Worm (Caenorhabditis elegans) whole organism, L3 larva: ENCODE data around the gene rbm-28.

Source experiments
- R02D3.7 ChIP-seq: fragments of 150-350 bp; optimal IDR thresholded peaks from 2 replicates; lab custom pipeline; 2014; ENCODE audit warnings: missing biosample characterization, missing genetic modification characterization
- ZK546.5 ChIP-seq: sonication (generic microtip); optimal IDR thresholded peaks from 2 replicates; lab custom pipeline; 2017; ENCODE audit warnings: missing biosample characterization, missing genetic modification characterization
- aly-2 ChIP-seq: fragments of 150-350 bp; optimal IDR thresholded peaks from 2 replicates; lab custom pipeline; 2014; ENCODE audit warnings: missing biosample characterization, missing genetic modification characterization
- ama-1 ChIP-seq: fragments of 150-350 bp; optimal IDR thresholded peaks from 2 replicates; lab custom pipeline; 2018
- ceh-28 ChIP-seq: fragments of 150-350 bp; optimal IDR thresholded peaks from 2 replicates; lab custom pipeline; 2014; ENCODE audit warnings: missing biosample characterization, missing genetic modification reagents, missing genetic modification characterization
- ceh-82 ChIP-seq: fragments of 150-350 bp; optimal IDR thresholded peaks from 2 replicates; lab custom pipeline; 2014; ENCODE audit warnings: missing biosample characterization, missing genetic modification characterization
- ceh-9 ChIP-seq: sonication (generic microtip); optimal IDR thresholded peaks from 2 replicates; lab custom pipeline; 2018; ENCODE audit warnings: missing biosample characterization, missing genetic modification characterization
- daf-12 ChIP-seq: fragments of 150-350 bp; optimal IDR thresholded peaks from 2 replicates; lab custom pipeline; 2014; ENCODE audit warnings: missing biosample characterization, missing genetic modification reagents, missing genetic modification characterization
- egl-5 ChIP-seq: fragments of 150-350 bp; optimal IDR thresholded peaks from 2 replicates; lab custom pipeline; 2017; ENCODE audit warnings: missing biosample characterization, missing genetic modification reagents, missing genetic modification characterization, inconsistent platforms
- elt-1 ChIP-seq: fragments of 150-350 bp; optimal IDR thresholded peaks from 2 replicates; lab custom pipeline; 2014; ENCODE audit warnings: missing biosample characterization, missing genetic modification characterization
- elt-2 ChIP-seq: sonication (generic microtip); optimal IDR thresholded peaks from 2 replicates; lab custom pipeline; 2016; ENCODE audit warnings: missing genetic modification reagents, mild to moderate bottlenecking, missing genetic modification characterization, missing compliant biosample characterization
- elt-3 ChIP-seq, 3 experiments: fragments of 150-350 bp in 1 of 3; sonication (generic microtip) in 2 of 3; optimal IDR thresholded peaks; 2 replicates in 2 of 3; 4 replicates in 1 of 3; lab custom pipeline; 2014 to 2017; ENCODE audit warnings: missing biosample characterization in 3 of 3, missing genetic modification characterization in 3 of 3
- eor-1 ChIP-seq, 2 experiments: fragments of 150-350 bp; optimal IDR thresholded peaks; 2 replicates each; lab custom pipeline; 2014 to 2018; ENCODE audit warnings: missing biosample characterization in 2 of 2, missing genetic modification characterization in 2 of 2
- fkh-10 ChIP-seq: sonication (generic microtip); optimal IDR thresholded peaks from 2 replicates; lab custom pipeline; 2017; ENCODE audit warnings: missing biosample characterization, missing genetic modification reagents, missing genetic modification characterization
- fkh-2 ChIP-seq: fragments of 150-350 bp; optimal IDR thresholded peaks from 2 replicates; lab custom pipeline; 2014; ENCODE audit warnings: missing biosample characterization, missing genetic modification reagents, missing genetic modification characterization
- fos-1 ChIP-seq: fragments of 150-350 bp; optimal IDR thresholded peaks from 2 replicates; lab custom pipeline; 2014; ENCODE audit warnings: missing biosample characterization, missing genetic modification characterization
- hmg-11 ChIP-seq: sonication (generic microtip); optimal IDR thresholded peaks from 2 replicates; lab custom pipeline; 2016; ENCODE audit warnings: missing genetic modification characterization, missing compliant biosample characterization
- jun-1 ChIP-seq: fragments of 150-350 bp; optimal IDR thresholded peaks from 2 replicates; lab custom pipeline; 2014; ENCODE audit warnings: missing biosample characterization, missing genetic modification reagents, missing genetic modification characterization
- lin-15B ChIP-seq: fragments of 150-350 bp; optimal IDR thresholded peaks from 2 replicates; lab custom pipeline; 2014; ENCODE audit warnings: missing biosample characterization, missing genetic modification characterization
- lsy-12 ChIP-seq: sonication (generic microtip); optimal IDR thresholded peaks from 2 replicates; lab custom pipeline; 2016; ENCODE audit warnings: mild to moderate bottlenecking, missing genetic modification characterization, missing compliant biosample characterization
- mdl-1 ChIP-seq: fragments of 150-350 bp; optimal IDR thresholded peaks from 2 replicates; lab custom pipeline; 2014; ENCODE audit warnings: missing biosample characterization, missing genetic modification characterization
- mml-1 ChIP-seq: fragments of 150-350 bp; sonication (generic microtip); optimal IDR thresholded peaks from 3 replicates; lab custom pipeline; 2014; ENCODE audit warnings: missing biosample characterization, missing genetic modification characterization
- nfya-1 ChIP-seq: sonication (generic microtip); optimal IDR thresholded peaks from 2 replicates; lab custom pipeline; 2017; ENCODE audit warnings: missing genetic modification characterization, mild to moderate bottlenecking, missing compliant biosample characterization, antibody characterized with exemption, moderate library complexity; ENCODE audit not compliant: insufficient read depth
- nhr-11 ChIP-seq: fragments of 150-350 bp; optimal IDR thresholded peaks from 2 replicates; lab custom pipeline; 2014; ENCODE audit warnings: missing biosample characterization, missing genetic modification characterization
- nhr-12 ChIP-seq: fragments of 150-350 bp; optimal IDR thresholded peaks from 2 replicates; lab custom pipeline; 2014; ENCODE audit warnings: missing biosample characterization, missing genetic modification characterization
- nhr-23 ChIP-seq: fragments of 150-350 bp; optimal IDR thresholded peaks from 2 replicates; lab custom pipeline; 2014; ENCODE audit warnings: missing biosample characterization, missing genetic modification reagents, missing genetic modification characterization
- nhr-25 ChIP-seq: sonication (generic microtip); optimal IDR thresholded peaks from 2 replicates; lab custom pipeline; 2017; ENCODE audit warnings: missing biosample characterization, missing genetic modification characterization
- nhr-28 ChIP-seq: fragments of 150-350 bp; optimal IDR thresholded peaks from 2 replicates; lab custom pipeline; 2014; ENCODE audit warnings: missing biosample characterization, missing genetic modification characterization
- nhr-43 ChIP-seq: sonication (generic microtip); optimal IDR thresholded peaks from 2 replicates; lab custom pipeline; 2016; ENCODE audit warnings: mild to moderate bottlenecking, missing genetic modification characterization, missing compliant biosample characterization; ENCODE audit not compliant: poor library complexity, severe bottlenecking
- nhr-67 ChIP-seq: fragments of 150-350 bp; optimal IDR thresholded peaks from 2 replicates; lab custom pipeline; 2014; ENCODE audit warnings: missing biosample characterization, missing genetic modification characterization
- nhr-76 ChIP-seq: fragments of 150-350 bp; sonication (generic microtip); optimal IDR thresholded peaks from 5 replicates; lab custom pipeline; 2014; ENCODE audit warnings: missing biosample characterization, missing genetic modification characterization
- nhr-77 ChIP-seq: fragments of 150-350 bp; optimal IDR thresholded peaks from 2 replicates; lab custom pipeline; 2014; ENCODE audit warnings: missing biosample characterization, missing genetic modification characterization
- pha-4 ChIP-seq: fragments of 150-350 bp; optimal IDR thresholded peaks from 2 replicates; lab custom pipeline; 2014; ENCODE audit warnings: missing biosample characterization, missing genetic modification reagents, missing genetic modification characterization
- pqm-1 ChIP-seq: fragments of 150-350 bp; optimal IDR thresholded peaks from 2 replicates; lab custom pipeline; 2017; ENCODE audit warnings: missing biosample characterization, missing genetic modification characterization, inconsistent platforms
- sea-2 ChIP-seq: fragments of 150-350 bp; sonication (generic microtip); optimal IDR thresholded peaks from 4 replicates; lab custom pipeline; 2014; ENCODE audit warnings: missing biosample characterization, missing genetic modification reagents, missing genetic modification characterization
- skn-1 ChIP-seq: fragments of 150-350 bp; optimal IDR thresholded peaks from 2 replicates; lab custom pipeline; 2014; ENCODE audit warnings: missing biosample characterization, missing genetic modification characterization
- snpc-4 ChIP-seq: fragments of 150-350 bp; optimal IDR thresholded peaks from 2 replicates; lab custom pipeline; 2014; ENCODE audit warnings: missing biosample characterization, missing genetic modification characterization
- tbx-2 ChIP-seq: sonication (generic microtip); optimal IDR thresholded peaks from 2 replicates; lab custom pipeline; 2016; ENCODE audit warnings: mild to moderate bottlenecking, missing genetic modification characterization, missing compliant biosample characterization
- unc-62 ChIP-seq: fragments of 150-350 bp; sonication (generic microtip); optimal IDR thresholded peaks from 4 replicates; lab custom pipeline; 2014; ENCODE audit warnings: missing biosample characterization, missing genetic modification reagents, missing genetic modification characterization
- zag-1 ChIP-seq: fragments of 150-350 bp; optimal IDR thresholded peaks from 2 replicates; lab custom pipeline; 2014; ENCODE audit warnings: missing biosample characterization, missing genetic modification characterization
- ztf-11 ChIP-seq: fragments of 150-350 bp; optimal IDR thresholded peaks from 2 replicates; lab custom pipeline; 2014; ENCODE audit warnings: missing biosample characterization, missing genetic modification characterization
- ztf-4 ChIP-seq: fragments of 150-350 bp; optimal IDR thresholded peaks from 2 replicates; lab custom pipeline; 2014; ENCODE audit warnings: missing biosample characterization, missing genetic modification characterization

rbm-28 gene

ce11 chrII:14816086-14816485, 41.0 kb upstream of the rbm-28 start:
- TF ChIP-seq nhr-25 (tag; lab: Kevin White, UChicago) (peak; percentile 25), ceh-82 (tag; lab: Kevin White, UChicago) (no peak), zag-1 (tag; lab: Kevin White, UChicago) (no peak)

DNA sequence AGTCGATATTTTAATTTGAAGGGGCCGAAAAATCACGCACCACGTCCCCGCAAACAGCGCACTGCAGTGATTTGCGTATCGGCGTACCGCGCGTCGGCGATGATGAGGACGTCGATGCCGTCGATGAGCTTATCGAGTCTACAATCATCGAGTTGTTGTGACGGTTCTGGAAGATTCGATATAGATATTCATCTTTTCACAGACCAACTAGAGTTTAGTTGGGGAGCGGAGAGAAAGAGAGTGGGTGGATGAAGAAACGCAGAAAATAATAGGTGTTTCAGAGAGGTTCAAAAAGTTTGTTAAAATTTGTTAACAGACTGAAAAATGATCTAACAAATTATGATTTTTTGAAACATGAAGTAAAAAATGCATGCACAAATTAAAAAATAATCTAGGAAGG, 38.7 kb upstream of the rbm-28 start, which contains the start of gene nhr-61:
Gene nhr-61 (minus strand): TSS at position 168 of the 400 bp plus-strand sequence.
- TF ChIP-seq elt-1 (tag; lab: Kevin White, UChicago) (peak; percentile 47), aly-2 (no peak)
- TF ChIP-seq, all 47 proteins: peak for 1

DNA sequence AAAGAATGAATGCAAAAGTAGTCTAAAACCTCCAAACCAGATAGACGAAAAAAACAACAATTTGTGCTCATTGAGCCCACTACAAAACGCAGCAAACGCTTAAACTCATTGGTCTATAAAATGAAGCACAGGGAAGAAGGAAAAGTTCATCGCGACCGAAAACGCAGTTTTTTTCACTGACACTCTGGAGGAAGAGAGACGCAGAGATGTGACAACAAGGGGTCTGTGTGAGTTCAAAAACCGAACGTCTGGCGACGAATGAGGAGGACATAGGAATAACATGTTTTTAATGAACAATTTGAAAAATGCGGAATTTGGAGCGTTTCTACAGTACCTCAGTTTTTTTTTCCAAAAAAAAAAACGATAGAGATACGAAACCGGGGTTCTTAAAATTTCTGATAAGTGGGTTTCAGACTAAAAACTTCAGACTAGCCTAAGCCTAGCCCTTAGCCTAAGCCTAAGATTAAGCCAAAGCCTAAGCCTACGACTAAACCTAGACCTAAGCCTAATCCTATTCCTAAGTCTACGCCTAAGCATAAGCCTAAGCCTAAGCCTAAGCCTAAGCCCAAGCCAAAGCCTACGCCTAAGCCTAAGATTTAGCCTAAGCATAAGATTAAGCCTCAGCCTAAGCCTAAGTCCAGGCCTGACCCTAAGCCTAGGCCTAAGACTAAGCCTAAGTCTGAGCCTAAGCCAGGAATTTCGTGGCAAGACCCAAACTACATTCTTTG, 37.6 kb upstream of the rbm-28 start:
- TF ChIP-seq pqm-1 (peak; percentile 30), pha-4 (tag; lab: Kevin White, UChicago) (peak; percentile 52), ceh-9 (no peak), snpc-4 (peak; percentile 30), nhr-23 (tag; lab: Kevin White, UChicago) (no peak), nhr-25 (tag; lab: Kevin White, UChicago) (peak; percentile 18)

DNA sequence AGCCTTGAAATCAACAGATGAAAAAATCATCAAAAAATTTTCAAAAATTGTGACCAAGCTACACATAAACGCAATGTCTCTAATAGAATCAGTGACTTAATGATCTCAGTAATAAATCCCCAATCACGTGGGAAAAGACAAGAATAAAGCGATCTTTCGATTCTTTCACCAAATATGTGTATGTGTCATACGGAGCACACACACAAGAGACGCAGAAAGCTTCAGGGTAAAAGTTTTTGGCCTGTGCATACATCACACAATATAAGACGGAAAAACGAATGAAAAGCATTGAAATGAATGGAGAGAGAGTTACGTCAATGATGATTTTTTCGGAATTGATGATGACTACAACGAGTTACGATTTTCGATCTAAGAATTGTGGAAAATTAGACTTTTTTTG, 36.6 kb upstream of the rbm-28 start:
- TF ChIP-seq pqm-1 (peak; percentile 24), unc-62 (no peak), skn-1 (tag; lab: Kevin White, UChicago) (peak; percentile 25), pha-4 (tag; lab: Kevin White, UChicago) (peak; percentile 2)

ce11 chrII:14822419-14822818, 34.6 kb upstream of the rbm-28 start:
- TF ChIP-seq ZK546.5 (tag; lab: Kevin White, UChicago) = no peak
- no peak for TF ChIP-seq fos-1 (tag; lab: Kevin White, UChicago)
- no peak for TF ChIP-seq egl-5 (tag; lab: Kevin White, UChicago)
- peak; percentile 20 for TF ChIP-seq lin-15B (tag; lab: Kevin White, UChicago)
- TF ChIP-seq nhr-43 = peak; percentile 62
- TF ChIP-seq nhr-23 (tag; lab: Kevin White, UChicago) = peak; percentile 94
- no peak for TF ChIP-seq ztf-4 (tag; lab: Kevin White, UChicago)
- peak; percentile 30 for TF ChIP-seq ceh-82 (tag; lab: Kevin White, UChicago)
- TF ChIP-seq fkh-2 (tag; lab: Kevin White, UChicago) = no peak
- TF ChIP-seq ceh-28 = peak; percentile 55
- no peak for TF ChIP-seq nhr-11 (tag; lab: Kevin White, UChicago)
- peak; percentile 35 for TF ChIP-seq lsy-12 (tag; lab: Kevin White, UChicago)
- TF ChIP-seq jun-1 = peak; percentile 53
- TF ChIP-seq unc-62 = no peak
- no peak for TF ChIP-seq elt-3 (tag; optimal IDR thresholded peaks at IDR 0.05; lab: Kevin White, UChicago)
- no peak for TF ChIP-seq mdl-1 (tag; lab: Kevin White, UChicago)
- no peak for TF ChIP-seq sea-2 (GFP tag; lab: Kevin White, UChicago)
- TF ChIP-seq nhr-77 (tag; lab: Kevin White, UChicago) = no peak
- TF ChIP-seq nhr-76 = no peak
- TF ChIP-seq ztf-11 (tag; lab: Kevin White, UChicago) = no peak
- no peak for TF ChIP-seq tbx-2
- TF ChIP-seq mml-1 (tag; lab: Kevin White, UChicago) = no peak
- TF ChIP-seq daf-12 = no peak
- TF ChIP-seq nhr-67 = no peak
- no peak for TF ChIP-seq nhr-12 (tag; lab: Kevin White, UChicago)
- peak; percentile 79 for TF ChIP-seq elt-2 (tag; lab: Kevin White, UChicago)
- TF ChIP-seq ama-1 (lab: Kevin White, UChicago) = no peak
- no peak for TF ChIP-seq R02D3.7
- no peak for TF ChIP-seq fkh-10 (GFP tag; lab: Kevin White, UChicago)
- TF ChIP-seq pqm-1 = peak; percentile 94
- no peak for TF ChIP-seq eor-1 (tag; optimal IDR thresholded peaks at IDR 0.05; lab: Kevin White, UChicago)
- peak; percentile 95 for TF ChIP-seq nhr-25 (tag; lab: Kevin White, UChicago)
- TF ChIP-seq nfya-1 = peak; percentile 37
- TF ChIP-seq skn-1 (tag; lab: Kevin White, UChicago) = peak; percentile 56
- no peak for TF ChIP-seq nhr-28 (tag; lab: Kevin White, UChicago)
- TF ChIP-seq elt-1 (tag; lab: Kevin White, UChicago) = peak; percentile 71
- TF ChIP-seq pha-4 (tag; lab: Kevin White, UChicago) = peak; percentile 88
- TF ChIP-seq hmg-11 = no peak
- TF ChIP-seq, all 47 proteins: peak for 14
